Worm (Caenorhabditis elegans) whole organism, L4 larva: ENCODE data around the gene C18B2.4.

Experiments used
- fkh-10 ChIP-seq: fragments of 150-350 bp; optimal IDR thresholded peaks from 2 replicates; lab custom pipeline; 2014; ENCODE audit warnings: missing biosample characterization, missing genetic modification reagents, missing genetic modification characterization
- fos-1 ChIP-seq: fragments of 150-350 bp; optimal IDR thresholded peaks from 2 replicates; lab custom pipeline; 2014; ENCODE audit warnings: missing biosample characterization, missing genetic modification characterization
- lin-15B ChIP-seq: fragments of 150-350 bp; sonication (generic microtip); optimal IDR thresholded peaks from 3 replicates; lab custom pipeline; 2014; ENCODE audit warnings: missing biosample characterization, missing genetic modification characterization
- nhr-10 ChIP-seq: fragments of 150-350 bp; optimal IDR thresholded peaks from 2 replicates; lab custom pipeline; 2014; ENCODE audit warnings: missing biosample characterization, missing genetic modification characterization

- TF ChIP-seq fkh-10 (GFP tag; lab: Kevin White, UChicago) (no peak), lin-15B (tag; lab: Kevin White, UChicago) (no peak), nhr-10 (tag; lab: Kevin White, UChicago) (no peak), fos-1 (tag; lab: Kevin White, UChicago) (no peak)
Measured at ce11 chrX:3590510-3590909, 15.0 kb downstream of the C18B2.4 start.
